Worm (Caenorhabditis elegans) whole organism, young adult: ENCODE data around the gene ndx-6.

Experiments
- B0336.3 ChIP-seq: fragments of 200-800 bp; sonication (Bioruptor generic); IDR thresholded peaks from 2 replicates; pipeline ENCODE4 v1.3.6; 2022; ENCODE audit warnings: missing genetic modification characterization, missing compliant biosample characterization
- C06A6.2 ChIP-seq: fragments of 200-800 bp; sonication (Bioruptor generic); conservative IDR thresholded peaks from 2 replicates; pipeline ENCODE4 v1.3.6; 2022; ENCODE audit warnings: missing genetic modification characterization, missing compliant biosample characterization
- C17E4.6 ChIP-seq: fragments of 200-800 bp; sonication (Bioruptor generic); IDR thresholded peaks from 2 replicates; pipeline ENCODE4 v1.3.6; 2022; ENCODE audit warnings: missing genetic modification reagents, missing genetic modification characterization, missing compliant biosample characterization
- F10E7.11 ChIP-seq: sonication (generic microtip); optimal IDR thresholded peaks from 2 replicates; lab custom pipeline; 2017; ENCODE audit warnings: mild to moderate bottlenecking, missing genetic modification characterization, moderate library complexity, missing compliant biosample characterization
- F22D6.2 ChIP-seq: sonication (generic microtip); optimal IDR thresholded peaks from 2 replicates; lab custom pipeline; 2016; ENCODE audit warnings: mild to moderate bottlenecking, missing genetic modification characterization, missing compliant biosample characterization
- F37B4.10 ChIP-seq: fragments of 200-800 bp; sonication (Bioruptor generic); IDR thresholded peaks from 2 replicates; pipeline ENCODE4 v1.3.6; 2022; ENCODE audit warnings: missing genetic modification characterization, missing compliant biosample characterization
- F49E8.2 ChIP-seq: sonication (generic microtip); optimal IDR thresholded peaks from 3 replicates; lab custom pipeline; 2017; ENCODE audit warnings: missing genetic modification characterization, mild to moderate bottlenecking, missing compliant biosample characterization, antibody characterized with exemption, moderate library complexity; ENCODE audit not compliant: insufficient read depth
- F55B11.4 ChIP-seq: sonication (generic microtip); optimal IDR thresholded peaks from 2 replicates; lab custom pipeline; 2016; ENCODE audit warnings: missing compliant biosample characterization, missing genetic modification characterization, borderline replicate concordance; ENCODE audit not compliant: insufficient read depth
- F57C9.4 ChIP-seq: sonication (generic microtip); optimal IDR thresholded peaks from 2 replicates; lab custom pipeline; 2017; ENCODE audit warnings: mild to moderate bottlenecking, missing genetic modification characterization, missing compliant biosample characterization
- ZK185.1 ChIP-seq: sonication (generic microtip); optimal IDR thresholded peaks from 2 replicates; lab custom pipeline; 2016; ENCODE audit warnings: mild to moderate bottlenecking, missing genetic modification characterization, missing compliant biosample characterization; ENCODE audit not compliant: poor library complexity, severe bottlenecking
- aptf-3 ChIP-seq: fragments of 200-800 bp; sonication (Bioruptor generic); IDR thresholded peaks from 2 replicates; pipeline ENCODE4 v1.3.6; 2022; ENCODE audit warnings: missing genetic modification characterization, missing compliant biosample characterization
- bed-1 ChIP-seq: fragments of 200-800 bp; sonication (Bioruptor generic); IDR thresholded peaks from 2 replicates; pipeline ENCODE4 v1.3.6; 2022; ENCODE audit warnings: missing genetic modification reagents, missing genetic modification characterization, missing compliant biosample characterization
- cebp-1 ChIP-seq, 2 experiments: fragments of 200-800 bp in 1 of 2; sonication (Bioruptor generic) in 1 of 2; sonication (generic microtip) in 1 of 2; IDR thresholded peaks in 1 of 2; optimal IDR thresholded peaks in 1 of 2; 2 replicates each; pipeline versions ENCODE4 v1.3.6 to Lab custom; 2017 to 2022; ENCODE audit warnings: missing compliant biosample characterization in 2 of 2, missing genetic modification characterization in 2 of 2, mild to moderate bottlenecking in 1 of 2, missing genetic modification reagents in 1 of 2, moderate library complexity in 1 of 2
- ceh-100 ChIP-seq: fragments of 200-800 bp; sonication (Bioruptor generic); IDR thresholded peaks from 2 replicates; pipeline ENCODE4 v1.3.6; 2022; ENCODE audit warnings: missing genetic modification reagents, missing genetic modification characterization, missing compliant biosample characterization
- ceh-27 ChIP-seq: fragments of 200-800 bp; sonication (Bioruptor generic); optimal IDR thresholded peaks from 2 replicates; lab custom pipeline; 2018; ENCODE audit warnings: mild to moderate bottlenecking, missing genetic modification characterization, moderate library complexity, missing compliant biosample characterization
- ceh-40 ChIP-seq: fragments of 200-800 bp; sonication (Bioruptor generic); IDR thresholded peaks from 2 replicates; pipeline ENCODE4 v1.3.6; 2022; ENCODE audit warnings: missing genetic modification characterization, missing compliant biosample characterization
- ceh-79 ChIP-seq: sonication (generic microtip); optimal IDR thresholded peaks from 2 replicates; lab custom pipeline; 2017; ENCODE audit warnings: mild to moderate bottlenecking, missing genetic modification characterization, missing compliant biosample characterization
- chd-7 ChIP-seq: sonication (generic microtip); optimal IDR thresholded peaks from 2 replicates; lab custom pipeline; 2016; ENCODE audit warnings: mild to moderate bottlenecking, missing genetic modification characterization, moderate library complexity, missing compliant biosample characterization
- ets-4 ChIP-seq: fragments of 200-800 bp; sonication (Bioruptor generic); optimal IDR thresholded peaks from 2 replicates; lab custom pipeline; 2018; ENCODE audit warnings: mild to moderate bottlenecking, missing genetic modification characterization, missing compliant biosample characterization
- fkh-3 ChIP-seq: sonication (generic microtip); optimal IDR thresholded peaks from 2 replicates; lab custom pipeline; 2016; ENCODE audit warnings: mild to moderate bottlenecking, missing genetic modification characterization, missing compliant biosample characterization
- hlh-26 ChIP-seq: fragments of 200-800 bp; sonication (Bioruptor generic); conservative IDR thresholded peaks from 2 replicates; pipeline ENCODE4 v1.3.6; 2022; ENCODE audit warnings: missing genetic modification reagents, missing genetic modification characterization, missing compliant biosample characterization
- hrde-1 ChIP-seq: sonication (generic microtip); optimal IDR thresholded peaks from 2 replicates; lab custom pipeline; 2016; ENCODE audit warnings: missing genetic modification characterization, mild to moderate bottlenecking, missing compliant biosample characterization, moderate library complexity, missing genotype, missing genetic modification reagents, borderline replicate concordance
- lin-26 ChIP-seq: fragments of 200-800 bp; sonication (Bioruptor generic); IDR thresholded peaks from 2 replicates; pipeline ENCODE4 v1.3.6; 2022; ENCODE audit warnings: missing genetic modification reagents, missing genetic modification characterization, missing compliant biosample characterization
- madf-3 ChIP-seq: fragments of 200-800 bp; sonication (Bioruptor generic); IDR thresholded peaks from 2 replicates; pipeline ENCODE4 v1.3.6; 2022; ENCODE audit warnings: missing genetic modification reagents, missing genetic modification characterization, missing compliant biosample characterization
- mes-4 ChIP-seq: sonication (generic microtip); optimal IDR thresholded peaks from 2 replicates; lab custom pipeline; 2016; ENCODE audit warnings: missing genotype, missing genetic modification characterization, missing compliant biosample characterization
- mxl-1 ChIP-seq: sonication (generic microtip); optimal IDR thresholded peaks from 2 replicates; lab custom pipeline; 2016; ENCODE audit warnings: missing genetic modification characterization, missing compliant biosample characterization
- nfya-1 ChIP-seq: sonication (generic microtip); optimal IDR thresholded peaks from 2 replicates; lab custom pipeline; 2017; ENCODE audit warnings: antibody characterized with exemption, missing compliant biosample characterization, missing genetic modification characterization, borderline replicate concordance; ENCODE audit not compliant: insufficient read depth
- nhr-120 ChIP-seq: fragments of 200-800 bp; sonication (Bioruptor generic); IDR thresholded peaks from 2 replicates; pipeline ENCODE4 v1.3.6; 2022; ENCODE audit warnings: missing genetic modification characterization, missing compliant biosample characterization
- nhr-27 ChIP-seq: fragments of 200-800 bp; sonication (Bioruptor generic); optimal IDR thresholded peaks from 2 replicates; lab custom pipeline; 2018; ENCODE audit warnings: mild to moderate bottlenecking, missing genetic modification characterization, moderate library complexity, missing compliant biosample characterization
- nhr-80 ChIP-seq: sonication (generic microtip); optimal IDR thresholded peaks from 2 replicates; lab custom pipeline; 2016; ENCODE audit warnings: missing genetic modification characterization, missing compliant biosample characterization
- nhr-90 ChIP-seq: sonication (generic microtip); optimal IDR thresholded peaks from 2 replicates; lab custom pipeline; 2016; ENCODE audit warnings: missing genotype, mild to moderate bottlenecking, missing genetic modification characterization, missing compliant biosample characterization
- pbrm-1 ChIP-seq: fragments of 200-800 bp; sonication (Bioruptor generic); IDR thresholded peaks from 2 replicates; pipeline ENCODE4 v1.3.6; 2022; ENCODE audit warnings: missing genetic modification reagents, missing genetic modification characterization, missing compliant biosample characterization
- rec-8 ChIP-seq, 2 experiments: sonication (generic microtip); optimal IDR thresholded peaks; 2 replicates each; lab custom pipeline; 2016; ENCODE audit warnings: mild to moderate bottlenecking in 2 of 2, missing genetic modification characterization in 2 of 2, missing genetic modification reagents in 2 of 2, missing genotype in 2 of 2, missing biosample characterization in 1 of 2, missing compliant biosample characterization in 1 of 2, moderate library complexity in 1 of 2
- sdz-38 ChIP-seq: sonication (generic microtip); optimal IDR thresholded peaks from 2 replicates; lab custom pipeline; 2016; ENCODE audit warnings: missing genotype, missing genetic modification characterization, missing compliant biosample characterization
- somi-1 ChIP-seq: fragments of 200-800 bp; sonication (Bioruptor generic); optimal IDR thresholded peaks from 2 replicates; lab custom pipeline; 2018; ENCODE audit warnings: mild to moderate bottlenecking, missing genetic modification characterization, missing compliant biosample characterization
- unc-130 ChIP-seq: sonication (generic microtip); optimal IDR thresholded peaks from 2 replicates; lab custom pipeline; 2016; ENCODE audit warnings: missing genetic modification reagents, missing genetic modification characterization, missing compliant biosample characterization
- xnd-1 ChIP-seq: sonication (generic microtip); optimal IDR thresholded peaks from 2 replicates; lab custom pipeline; 2016; ENCODE audit warnings: missing genotype, missing genetic modification reagents, missing genetic modification characterization, missing compliant biosample characterization
- ztf-18 ChIP-seq: sonication (generic microtip); optimal IDR thresholded peaks from 2 replicates; lab custom pipeline; 2016; ENCODE audit warnings: missing genotype, mild to moderate bottlenecking, missing genetic modification characterization, missing compliant biosample characterization

ndx-6 gene

ce11 chrII:5373275-5374047, 16.2 kb downstream of the ndx-6 start, which contains the start of the genes agt-2 and F09E5.3 (continued):
- TF ChIP-seq bed-1 (no peak), ceh-40 (no peak), rec-8 (tag; optimal IDR thresholded peaks at IDR 0.05; lab: Kevin White, UChicago) (no peak), nhr-80 (peak; percentile 59), ZK185.1 (tag; lab: Kevin White, UChicago) (peak; percentile 84), nhr-120 (no peak), unc-130 (no peak), B0336.3 (GFP tag; lab: Robert Waterston, UW) (peak; percentile 52; the same call in 1 of the 2 replicates), F55B11.4 (tag; lab: Kevin White, UChicago) (no peak), fkh-3 (tag; lab: Kevin White, UChicago) (no peak), mes-4 (tag; lab: Kevin White, UChicago) (no peak), ceh-79 (tag; lab: Kevin White, UChicago) (no peak), ztf-18 (tag; lab: Kevin White, UChicago) (peak; percentile 96), F22D6.2 (tag; lab: Kevin White, UChicago) (peak; percentile 5), somi-1 (GFP tag; lab: Kevin White, UChicago) (peak; percentile 19), chd-7 (peak; percentile 15), aptf-3 (GFP tag; lab: Robert Waterston, UW) (no peak)

- TF ChIP-seq nhr-90 (no peak), madf-3 (no peak), F10E7.11 (no peak), ceh-40 (no peak), lin-26 (GFP tag; lab: Robert Waterston, UW) (no peak), hlh-26 (no peak), aptf-3 (GFP tag; lab: Robert Waterston, UW) (no peak), ceh-27 (GFP tag; lab: Kevin White, UChicago) (no peak), sdz-38 (tag; lab: Kevin White, UChicago) (no peak), xnd-1 (tag; lab: Kevin White, UChicago) (no peak), mxl-1 (tag; lab: Kevin White, UChicago) (no peak), F49E8.2 (tag; lab: Kevin White, UChicago) (no peak), ets-4 (no peak), nfya-1 (tag; lab: Kevin White, UChicago) (no peak), C17E4.6 (GFP tag; lab: Robert Waterston, UW) (no peak)
Measured at ce11 chrII:5370641-5371040, 19.0 kb downstream of the ndx-6 start, which contains the start of gene F09E5.12. TSS of gene F09E5.12 (minus strand) at chrII:5370741.

- TF ChIP-seq F57C9.4 (tag; lab: Kevin White, UChicago) = no peak
- no peak for TF ChIP-seq xnd-1 (tag; lab: Kevin White, UChicago)
- no peak for TF ChIP-seq ceh-100 (GFP tag; lab: Robert Waterston, UW)
- no peak for TF ChIP-seq F37B4.10 (GFP tag; lab: Robert Waterston, UW)
- no peak for TF ChIP-seq C06A6.2 (GFP tag; lab: Robert Waterston, UW)
- no peak for TF ChIP-seq pbrm-1 (GFP tag; lab: Robert Waterston, UW)
- TF ChIP-seq hrde-1 = no peak
- TF ChIP-seq nhr-27 (tag; lab: Kevin White, UChicago) = no peak
- TF ChIP-seq cebp-1 (GFP tag; IDR thresholded peaks at IDR 0.05; lab: Robert Waterston, UW) = no peak
- TF ChIP-seq cebp-1 (tag; optimal IDR thresholded peaks at IDR 0.05; lab: Kevin White, UChicago) = no peak
- TF ChIP-seq aptf-3 (GFP tag; lab: Robert Waterston, UW) = no peak
- TF ChIP-seq, all 124 proteins: peak for 0
Measured at ce11 chrII:5365645-5366044, 24.0 kb downstream of the ndx-6 start, which contains the start of gene F09E5.16. TSS of gene F09E5.16 (minus strand) at chrII:5365745.
